Worm (Caenorhabditis elegans) whole organism, early embryonic: ENCODE results near the gene prmt-1.

Experiments
- B0310.2 ChIP-seq: sonication (generic microtip); optimal IDR thresholded peaks from 2 replicates; lab custom pipeline; 2016; ENCODE audit warnings: mild to moderate bottlenecking, missing genetic modification characterization, missing compliant biosample characterization
- F13C5.2 ChIP-seq: sonication (generic microtip); optimal IDR thresholded peaks from 2 replicates; lab custom pipeline; 2017; ENCODE audit warnings: mild to moderate bottlenecking, missing genetic modification characterization, inconsistent platforms, missing compliant biosample characterization
- aly-1 ChIP-seq: sonication (generic microtip); optimal IDR thresholded peaks from 2 replicates; lab custom pipeline; 2016; ENCODE audit warnings: missing genetic modification characterization, missing compliant biosample characterization
- ama-1 ChIP-seq: fragments of 150-350 bp; optimal IDR thresholded peaks from 2 replicates; lab custom pipeline; 2014
- ceh-13 ChIP-seq: fragments of 200-800 bp; sonication (Bioruptor generic); optimal IDR thresholded peaks from 2 replicates; lab custom pipeline; 2018; ENCODE audit warnings: mild to moderate bottlenecking, missing genetic modification characterization, missing compliant biosample characterization
- ceh-36 ChIP-seq: sonication (generic microtip); optimal IDR thresholded peaks from 2 replicates; lab custom pipeline; 2016; ENCODE audit warnings: missing genetic modification characterization, inconsistent platforms, missing compliant biosample characterization
- ets-7 ChIP-seq: sonication (generic microtip); optimal IDR thresholded peaks from 2 replicates; lab custom pipeline; 2016; ENCODE audit warnings: missing genotype, missing genetic modification characterization, missing compliant biosample characterization
- flt-1 ChIP-seq: fragments of 200-800 bp; sonication (Bioruptor generic); IDR thresholded peaks from 2 replicates; pipeline ENCODE4 v1.3.6; 2022; ENCODE audit warnings: missing genetic modification characterization, missing compliant biosample characterization
- hmbx-1 ChIP-seq: sonication (generic microtip); optimal IDR thresholded peaks from 2 replicates; lab custom pipeline; 2016; ENCODE audit warnings: mild to moderate bottlenecking, missing genetic modification characterization, missing compliant biosample characterization
- hmg-4 ChIP-seq: fragments of 200-800 bp; sonication (Bioruptor generic); optimal IDR thresholded peaks from 2 replicates; lab custom pipeline; 2018; ENCODE audit warnings: mild to moderate bottlenecking, missing genetic modification characterization, missing compliant biosample characterization
- hnd-1 ChIP-seq: sonication (generic microtip); optimal IDR thresholded peaks from 2 replicates; lab custom pipeline; 2016; ENCODE audit warnings: missing genetic modification characterization, missing compliant biosample characterization
- pes-1 ChIP-seq: fragments of 200-800 bp; sonication (Bioruptor generic); IDR thresholded peaks from 2 replicates; pipeline ENCODE4 v1.3.6; 2022; ENCODE audit warnings: missing genetic modification reagents, missing genetic modification characterization, missing compliant biosample characterization
- scrt-1 ChIP-seq: fragments of 200-800 bp; sonication (Bioruptor generic); IDR thresholded peaks from 2 replicates; pipeline ENCODE4 v1.3.6; 2022; ENCODE audit warnings: missing genetic modification characterization, missing compliant biosample characterization
- sea-1 ChIP-seq: fragments of 200-800 bp; sonication (Bioruptor generic); conservative IDR thresholded peaks from 2 replicates; pipeline ENCODE4 v1.3.6; 2022; ENCODE audit warnings: missing genetic modification characterization, missing compliant biosample characterization
- tbx-11 ChIP-seq: fragments of 200-800 bp; sonication (Bioruptor generic); IDR thresholded peaks from 2 replicates; pipeline ENCODE4 v1.3.6; 2022; ENCODE audit warnings: missing genetic modification characterization, missing compliant biosample characterization
- tbx-37 ChIP-seq: fragments of 200-800 bp; sonication (Bioruptor generic); conservative IDR thresholded peaks from 2 replicates; pipeline ENCODE4 v1.3.6; 2022; ENCODE audit warnings: missing genetic modification reagents, missing genetic modification characterization, missing compliant biosample characterization
- tra-4 ChIP-seq: sonication (generic microtip); optimal IDR thresholded peaks from 2 replicates; lab custom pipeline; 2017; ENCODE audit warnings: missing genetic modification characterization, missing compliant biosample characterization

prmt-1 gene

DNA sequence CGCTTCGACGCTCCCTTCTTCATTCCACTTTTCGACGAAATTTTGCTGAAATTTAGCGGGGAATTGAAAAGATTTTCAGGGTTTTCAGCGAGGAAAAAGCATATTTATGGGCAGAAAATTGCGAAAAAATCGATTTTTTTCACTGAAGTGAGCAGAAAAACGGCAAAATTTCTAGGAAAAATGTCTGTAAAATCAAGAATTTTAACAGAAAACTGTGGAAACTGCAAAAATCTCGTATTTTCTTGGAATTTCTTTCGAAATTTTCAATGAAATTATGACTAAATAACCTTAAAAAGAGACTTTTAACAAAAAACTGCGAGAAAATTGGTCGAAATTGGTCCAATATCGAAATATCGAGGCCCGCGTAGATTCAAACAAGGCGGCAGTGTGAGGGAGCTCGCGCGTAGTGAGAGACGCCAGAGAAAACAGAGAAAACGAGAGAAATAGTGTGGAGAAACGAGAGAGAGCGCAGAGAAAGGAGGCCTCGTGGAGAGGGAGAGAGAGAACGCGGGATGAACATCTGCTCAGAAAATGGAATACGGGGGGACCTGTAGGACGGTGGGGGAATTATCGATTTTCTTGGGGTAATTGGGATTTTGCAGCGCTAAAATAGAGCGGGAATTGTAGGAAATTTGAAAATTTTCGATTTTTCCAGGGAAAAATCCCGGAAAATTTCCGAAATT lies 19.9 kb downstream of the prmt-1 start, which contains the start of gene swsn-1:
TSS of gene swsn-1 (minus strand) at position 51 of the 683 bp plus-strand sequence.
- TF ChIP-seq F13C5.2 (tag; lab: Kevin White, UChicago): no peak
- no peak for TF ChIP-seq aly-1 (tag; lab: Kevin White, UChicago)
- TF ChIP-seq ama-1: no peak
- no peak for TF ChIP-seq tbx-37 (GFP tag; lab: Robert Waterston, UW)
- TF ChIP-seq tra-4 (tag; lab: Kevin White, UChicago): no peak
- no peak for TF ChIP-seq ceh-36 (tag; lab: Kevin White, UChicago)
- no peak for TF ChIP-seq pes-1 (GFP tag; lab: Robert Waterston, UW)
- no peak for TF ChIP-seq scrt-1
- TF ChIP-seq flt-1 (GFP tag; lab: Robert Waterston, UW): no peak
- TF ChIP-seq B0310.2 (tag; lab: Kevin White, UChicago): no peak
- no peak for TF ChIP-seq hnd-1 (tag; lab: Kevin White, UChicago)
- no peak for TF ChIP-seq tbx-11
- TF ChIP-seq ceh-13 (GFP tag; lab: Kevin White, UChicago): no peak
- TF ChIP-seq hmbx-1 (tag; lab: Kevin White, UChicago): no peak
- no peak for TF ChIP-seq sea-1 (GFP tag; lab: Robert Waterston, UW)
- TF ChIP-seq ets-7 (tag; lab: Kevin White, UChicago): no peak
- TF ChIP-seq hmg-4 (GFP tag; lab: Kevin White, UChicago): no peak

ce11 chrV:20241243-20241862 lies 28.2 kb downstream of the prmt-1 start:
- TF ChIP-seq sea-1 (GFP tag; lab: Robert Waterston, UW) (no peak), pes-1 (GFP tag; lab: Robert Waterston, UW) (0 out of 2 replicates have a peak, but pooled peaks have one; percentile 30)

ce11 chrV:20237429-20237828 lies 32.1 kb downstream of the prmt-1 start, which contains the start of gene sld-5:
Gene sld-5, minus strand, starts transcription at chrV:20237745.
- TF ChIP-seq F13C5.2 (tag; lab: Kevin White, UChicago) (no peak), ets-7 (tag; lab: Kevin White, UChicago) (no peak), ceh-13 (GFP tag; lab: Kevin White, UChicago) (no peak), ceh-36 (tag; lab: Kevin White, UChicago) (no peak), hmg-4 (GFP tag; lab: Kevin White, UChicago) (no peak), flt-1 (GFP tag; lab: Robert Waterston, UW) (no peak), aly-1 (tag; lab: Kevin White, UChicago) (no peak), tbx-37 (GFP tag; lab: Robert Waterston, UW) (no peak), hmbx-1 (tag; lab: Kevin White, UChicago) (no peak), hnd-1 (tag; lab: Kevin White, UChicago) (no peak), scrt-1 (no peak), ama-1 (no peak), tra-4 (tag; lab: Kevin White, UChicago) (no peak), B0310.2 (tag; lab: Kevin White, UChicago) (no peak), sea-1 (GFP tag; lab: Robert Waterston, UW) (no peak), tbx-11 (no peak)

DNA sequence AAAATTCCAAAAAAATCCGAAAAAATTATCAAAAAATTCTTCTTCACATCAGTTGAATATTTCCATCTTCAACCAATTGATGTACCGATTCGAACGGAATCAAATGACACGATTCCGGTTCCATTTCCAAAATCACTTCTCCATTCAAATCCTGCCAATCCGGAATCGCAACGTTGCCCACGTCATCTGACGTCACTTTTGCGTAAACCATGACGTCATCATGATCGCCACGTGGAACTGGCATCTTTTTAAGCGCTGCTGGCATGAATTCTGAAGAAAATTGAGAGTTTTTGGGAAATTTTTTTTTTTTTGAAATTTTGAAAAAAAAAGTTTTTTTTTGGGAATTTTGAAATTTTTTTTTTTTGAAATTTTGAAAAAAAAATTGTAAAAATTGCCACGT lies 34.3 kb downstream of the prmt-1 start:
- TF ChIP-seq ceh-13 (GFP tag; lab: Kevin White, UChicago) (no peak), aly-1 (tag; lab: Kevin White, UChicago) (no peak)

DNA sequence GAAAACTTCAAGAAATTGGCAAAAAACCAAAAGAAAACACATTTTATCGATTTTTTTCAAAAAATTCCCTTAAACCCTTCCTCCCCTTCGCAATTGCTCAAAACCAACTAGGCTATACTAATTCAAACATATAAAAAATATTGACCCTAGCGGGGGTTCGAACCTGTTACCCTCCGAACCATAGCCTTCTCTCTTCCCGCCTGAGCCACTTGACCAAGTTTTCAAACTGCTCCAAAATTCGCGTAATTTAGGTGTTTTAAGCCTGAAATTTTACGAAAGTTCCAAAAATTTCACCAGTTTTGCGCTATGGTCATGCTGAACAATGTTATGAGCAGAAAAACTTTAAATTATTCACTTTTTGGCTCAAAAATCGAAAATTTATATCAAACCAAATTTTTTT lies 35.1 kb downstream of the prmt-1 start:
- TF ChIP-seq ama-1 (peak; percentile 29), ets-7 (tag; lab: Kevin White, UChicago) (no peak), aly-1 (tag; lab: Kevin White, UChicago) (no peak), F13C5.2 (tag; lab: Kevin White, UChicago) (no peak), flt-1 (GFP tag; lab: Robert Waterston, UW) (0 out of 2 replicates have a peak, but pooled peaks have one; percentile 27), pes-1 (GFP tag; lab: Robert Waterston, UW) (peak; percentile 7; the same call in 1 of the 2 replicates), hmbx-1 (tag; lab: Kevin White, UChicago) (no peak), scrt-1 (0 out of 2 replicates have a peak, but pooled peaks have one; percentile 20), B0310.2 (tag; lab: Kevin White, UChicago) (peak; percentile 16), ceh-13 (GFP tag; lab: Kevin White, UChicago) (no peak), tra-4 (tag; lab: Kevin White, UChicago) (no peak), tbx-37 (GFP tag; lab: Robert Waterston, UW) (no peak), sea-1 (GFP tag; lab: Robert Waterston, UW) (no peak), ceh-36 (tag; lab: Kevin White, UChicago) (peak; percentile 18)

DNA sequence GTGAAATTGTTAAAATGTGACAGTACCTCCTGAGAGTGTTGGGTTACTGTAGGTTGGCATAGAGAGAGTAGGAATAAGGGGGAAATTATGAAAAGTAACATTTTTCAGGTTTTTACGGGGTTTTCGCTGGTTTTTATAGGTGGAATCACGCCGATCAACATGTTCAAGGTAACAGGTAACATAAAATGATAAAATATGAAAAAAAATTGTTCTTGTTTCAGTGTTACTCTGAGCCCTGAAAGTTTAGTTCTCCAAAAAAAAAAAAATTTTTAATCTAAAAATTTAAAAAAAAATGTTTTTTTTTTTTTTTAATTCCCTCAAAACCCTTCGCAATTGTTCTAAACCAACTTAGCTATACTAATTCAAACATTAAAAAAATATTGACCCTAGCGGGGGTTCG lies 35.8 kb downstream of the prmt-1 start, which contains the start of gene Y113G7B.15:
TSS of gene Y113G7B.15 (minus strand) at position 101 of the 400 bp plus-strand sequence.
- TF ChIP-seq F13C5.2 (tag; lab: Kevin White, UChicago): no peak
- no peak for TF ChIP-seq ceh-13 (GFP tag; lab: Kevin White, UChicago)
- no peak for TF ChIP-seq pes-1 (GFP tag; lab: Robert Waterston, UW)

DNA sequence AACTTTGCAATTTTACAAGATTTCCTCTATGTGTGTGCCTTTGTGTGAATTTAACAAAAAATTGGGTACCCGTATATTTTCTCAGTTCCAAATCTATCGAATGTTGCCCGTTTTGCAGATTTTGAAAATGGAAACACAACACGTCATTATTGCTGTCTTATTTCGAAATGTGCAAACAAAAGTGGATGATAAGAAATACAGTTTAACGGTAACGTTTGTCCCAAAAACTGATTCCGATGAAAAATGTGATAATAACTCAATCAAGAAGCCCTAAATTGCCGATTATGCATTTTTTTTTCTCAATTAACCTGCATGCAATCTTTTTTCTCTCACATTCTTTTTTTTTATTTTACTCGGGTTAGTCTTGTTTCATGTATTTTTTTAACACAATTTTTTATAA lies 44.2 kb downstream of the prmt-1 start:
- no peak for TF ChIP-seq ceh-13 (GFP tag; lab: Kevin White, UChicago)
- TF ChIP-seq hnd-1 (tag; lab: Kevin White, UChicago): no peak
- TF ChIP-seq B0310.2 (tag; lab: Kevin White, UChicago): no peak
- TF ChIP-seq aly-1 (tag; lab: Kevin White, UChicago): no peak
- no peak for TF ChIP-seq scrt-1
- no peak for TF ChIP-seq ama-1
- TF ChIP-seq tbx-37 (GFP tag; lab: Robert Waterston, UW): no peak
- no peak for TF ChIP-seq ets-7 (tag; lab: Kevin White, UChicago)
- TF ChIP-seq tbx-11: no peak
- TF ChIP-seq sea-1 (GFP tag; lab: Robert Waterston, UW): no peak
- TF ChIP-seq tra-4 (tag; lab: Kevin White, UChicago): no peak
- no peak for TF ChIP-seq F13C5.2 (tag; lab: Kevin White, UChicago)
- TF ChIP-seq pes-1 (GFP tag; lab: Robert Waterston, UW): no peak
- TF ChIP-seq flt-1 (GFP tag; lab: Robert Waterston, UW): no peak
- no peak for TF ChIP-seq ceh-36 (tag; lab: Kevin White, UChicago)
- TF ChIP-seq hmg-4 (GFP tag; lab: Kevin White, UChicago): no peak
